Worm (Caenorhabditis elegans): Measurements from ENCODE around the gene M04B2.7.

Gene M04B2.7

ce11 chrIV:11548671-11549070 is at the start of gene M04B2.7:
Gene M04B2.7 (minus strand): TSS chrIV:11548771.
- TF ChIP-seq dao-5 (tag; optimal IDR thresholded peaks at IDR 0.05), result no peak
- no peak for TF ChIP-seq W03F9.2 (tag; optimal IDR thresholded peaks at IDR 0.05)
- TF ChIP-seq him-1 (tag; optimal IDR thresholded peaks at IDR 0.05), result no peak

ce11 chrIV:11597079-11597478 is 48.5 kb upstream of the M04B2.7 start:
- no peak for TF ChIP-seq W03F9.2 (tag; optimal IDR thresholded peaks at IDR 0.05)
- TF ChIP-seq dao-5 (tag; optimal IDR thresholded peaks at IDR 0.05), result no peak
- TF ChIP-seq him-1 (tag; optimal IDR thresholded peaks at IDR 0.05), result no peak

ce11 chrIV:11594191-11594673 is 45.7 kb upstream of the M04B2.7 start, which contains the start of gene mig-38:
Gene mig-38 (plus strand): TSS chrIV:11594244.
- TF ChIP-seq dao-5 (tag; optimal IDR thresholded peaks at IDR 0.05) (no peak), W03F9.2 (tag; optimal IDR thresholded peaks at IDR 0.05) (no peak), him-1 (tag; optimal IDR thresholded peaks at IDR 0.05) (peak; percentile 23)

- TF ChIP-seq dao-5 (tag; optimal IDR thresholded peaks at IDR 0.05) (no peak), W03F9.2 (tag; optimal IDR thresholded peaks at IDR 0.05) (peak; percentile 43)
Measured at ce11 chrIV:11593415-11594190, 45.0 kb upstream of the M04B2.7 start, which contains the start of gene F40F11.3. Gene F40F11.3 (minus strand): TSS chrIV:11594003.

- no peak for TF ChIP-seq him-1 (tag; optimal IDR thresholded peaks at IDR 0.05)
- TF ChIP-seq dao-5 (tag; optimal IDR thresholded peaks at IDR 0.05), result no peak
- TF ChIP-seq W03F9.2 (tag; optimal IDR thresholded peaks at IDR 0.05), result peak; percentile 88
Measured at ce11 chrIV:11592820-11593219, 44.2 kb upstream of the M04B2.7 start.

- TF ChIP-seq W03F9.2 (tag; optimal IDR thresholded peaks at IDR 0.05) (no peak), dao-5 (tag; optimal IDR thresholded peaks at IDR 0.05) (no peak), him-1 (tag; optimal IDR thresholded peaks at IDR 0.05) (no peak)
Measured at ce11 chrIV:11592165-11592564, 43.6 kb upstream of the M04B2.7 start, which contains the start of gene spe-36. Gene spe-36 (minus strand): TSS chrIV:11592265.

- TF ChIP-seq him-1 (tag; optimal IDR thresholded peaks at IDR 0.05) (no peak), W03F9.2 (tag; optimal IDR thresholded peaks at IDR 0.05) (no peak), dao-5 (tag; optimal IDR thresholded peaks at IDR 0.05) (no peak)
Measured at ce11 chrIV:11586484-11586883, 37.9 kb upstream of the M04B2.7 start.

ce11 chrIV:11584853-11585252 is 36.3 kb upstream of the M04B2.7 start:
- TF ChIP-seq W03F9.2 (tag; optimal IDR thresholded peaks at IDR 0.05), result no peak
- TF ChIP-seq him-1 (tag; optimal IDR thresholded peaks at IDR 0.05), result no peak
- no peak for TF ChIP-seq dao-5 (tag; optimal IDR thresholded peaks at IDR 0.05)

- no peak for TF ChIP-seq W03F9.2 (tag; optimal IDR thresholded peaks at IDR 0.05)
- no peak for TF ChIP-seq him-1 (tag; optimal IDR thresholded peaks at IDR 0.05)
- no peak for TF ChIP-seq dao-5 (tag; optimal IDR thresholded peaks at IDR 0.05)
Measured at ce11 chrIV:11583906-11584378, 35.4 kb upstream of the M04B2.7 start, which contains the start of gene F12F6.1. Gene F12F6.1 (plus strand): TSS chrIV:11583956.

- TF ChIP-seq dao-5 (tag; optimal IDR thresholded peaks at IDR 0.05) (no peak), him-1 (tag; optimal IDR thresholded peaks at IDR 0.05) (no peak), W03F9.2 (tag; optimal IDR thresholded peaks at IDR 0.05) (no peak)
Measured at ce11 chrIV:11582450-11583166, 34.0 kb upstream of the M04B2.7 start.

ce11 chrIV:11578492-11578891 is 29.9 kb upstream of the M04B2.7 start, which contains the start of gene rib-1:
Gene rib-1 (plus strand): TSS chrIV:11578792.
- no peak for TF ChIP-seq him-1 (tag; optimal IDR thresholded peaks at IDR 0.05)
- no peak for TF ChIP-seq W03F9.2 (tag; optimal IDR thresholded peaks at IDR 0.05)
- TF ChIP-seq dao-5 (tag; optimal IDR thresholded peaks at IDR 0.05), result no peak

- TF ChIP-seq him-1 (tag; optimal IDR thresholded peaks at IDR 0.05), result no peak
- no peak for TF ChIP-seq W03F9.2 (tag; optimal IDR thresholded peaks at IDR 0.05)
- TF ChIP-seq dao-5 (tag; optimal IDR thresholded peaks at IDR 0.05), result no peak
Measured at ce11 chrIV:11574331-11574730, 25.8 kb upstream of the M04B2.7 start.

- TF ChIP-seq him-1 (tag; optimal IDR thresholded peaks at IDR 0.05) (no peak), W03F9.2 (tag; optimal IDR thresholded peaks at IDR 0.05) (no peak), dao-5 (tag; optimal IDR thresholded peaks at IDR 0.05) (no peak)
Measured at ce11 chrIV:11572524-11572923, 24.0 kb upstream of the M04B2.7 start.

ce11 chrIV:11571374-11571839 is 22.8 kb upstream of the M04B2.7 start:
- TF ChIP-seq him-1 (tag; optimal IDR thresholded peaks at IDR 0.05), result no peak
- no peak for TF ChIP-seq W03F9.2 (tag; optimal IDR thresholded peaks at IDR 0.05)
- no peak for TF ChIP-seq dao-5 (tag; optimal IDR thresholded peaks at IDR 0.05)
